Worm (Caenorhabditis elegans): Measurements from ENCODE around the gene lipl-5.
A peak's percentile ranks its signal among the peaks of the same experiment; 100 is the strongest.

Gene lipl-5

ce11 chrV:343546-343945 is 42.0 kb upstream of the lipl-5 start:
- no peak for TF ChIP-seq ceh-28 (tag; optimal IDR thresholded peaks at IDR 0.05)

ce11 chrV:346005-346404 is 39.5 kb upstream of the lipl-5 start:
- TF ChIP-seq nhr-25 (tag; optimal IDR thresholded peaks at IDR 0.05) (no peak), lin-39 (tag; optimal IDR thresholded peaks at IDR 0.05) (no peak), elt-1 (tag; optimal IDR thresholded peaks at IDR 0.05) (no peak), ceh-28 (tag; optimal IDR thresholded peaks at IDR 0.05) (no peak), nhr-12 (tag; optimal IDR thresholded peaks at IDR 0.05) (no peak)

ce11 chrV:347561-348345 is 37.8 kb upstream of the lipl-5 start:
- no peak for TF ChIP-seq tbx-2 (tag; optimal IDR thresholded peaks at IDR 0.05)
- TF ChIP-seq aly-2 (tag; optimal IDR thresholded peaks at IDR 0.05) = no peak
- no peak for TF ChIP-seq nhr-77 (tag; optimal IDR thresholded peaks at IDR 0.05)
- no peak for TF ChIP-seq ceh-9 (tag; optimal IDR thresholded peaks at IDR 0.05)
- TF ChIP-seq pqm-1 (tag; optimal IDR thresholded peaks at IDR 0.05) = no peak
- no peak for TF ChIP-seq ZK546.5 (tag; optimal IDR thresholded peaks at IDR 0.05)
- no peak for TF ChIP-seq fkh-10 (GFP tag; optimal IDR thresholded peaks at IDR 0.05)
- TF ChIP-seq eor-1 (tag; optimal IDR thresholded peaks at IDR 0.05) = no peak

- peak; percentile 78 for TF ChIP-seq snpc-4 (tag; optimal IDR thresholded peaks at IDR 0.05)
- TF ChIP-seq fos-1 (tag; optimal IDR thresholded peaks at IDR 0.05) = no peak
- no peak for TF ChIP-seq tbx-2 (tag; optimal IDR thresholded peaks at IDR 0.05)
- TF ChIP-seq R02D3.7 (tag; optimal IDR thresholded peaks at IDR 0.05) = peak; percentile 38
- no peak for TF ChIP-seq unc-39 (tag; optimal IDR thresholded peaks at IDR 0.05)
- TF ChIP-seq eor-1 (tag; optimal IDR thresholded peaks at IDR 0.05) = no peak
- TF ChIP-seq jun-1 (tag; optimal IDR thresholded peaks at IDR 0.05) = peak; percentile 42
- no peak for TF ChIP-seq elt-1 (tag; optimal IDR thresholded peaks at IDR 0.05)
- TF ChIP-seq fkh-10 (GFP tag; optimal IDR thresholded peaks at IDR 0.05) = no peak
- TF ChIP-seq zag-1 (tag; optimal IDR thresholded peaks at IDR 0.05) = no peak
- no peak for TF ChIP-seq ceh-16 (tag; optimal IDR thresholded peaks at IDR 0.05)
- no peak for TF ChIP-seq elt-3 (tag; optimal IDR thresholded peaks at IDR 0.05)
- no peak for TF ChIP-seq egl-5 (tag; optimal IDR thresholded peaks at IDR 0.05)
- no peak for TF ChIP-seq nhr-67 (tag; optimal IDR thresholded peaks at IDR 0.05)
- no peak for TF ChIP-seq nhr-28 (tag; optimal IDR thresholded peaks at IDR 0.05)
- peak; percentile 74 for TF ChIP-seq lin-39 (tag; optimal IDR thresholded peaks at IDR 0.05)
- TF ChIP-seq nhr-11 (tag; optimal IDR thresholded peaks at IDR 0.05) = no peak
- no peak for TF ChIP-seq nhr-237 (tag; optimal IDR thresholded peaks at IDR 0.05)
- TF ChIP-seq ceh-82 (tag; optimal IDR thresholded peaks at IDR 0.05) = no peak
- no peak for TF ChIP-seq nhr-76 (tag; optimal IDR thresholded peaks at IDR 0.05)
- no peak for TF ChIP-seq ztf-11 (tag; optimal IDR thresholded peaks at IDR 0.05)
- peak; percentile 75 for TF ChIP-seq nfya-1 (tag; optimal IDR thresholded peaks at IDR 0.05; ENCODE audit: insufficient read depth)
- TF ChIP-seq ZK546.5 (tag; optimal IDR thresholded peaks at IDR 0.05) = no peak
- TF ChIP-seq sea-2 (GFP tag; optimal IDR thresholded peaks at IDR 0.05) = no peak
- no peak for TF ChIP-seq unc-62 (GFP tag; optimal IDR thresholded peaks at IDR 0.05)
- peak; percentile 78 for TF ChIP-seq mdl-1 (tag; optimal IDR thresholded peaks at IDR 0.05)
- no peak for TF ChIP-seq egl-27 (tag; optimal IDR thresholded peaks at IDR 0.05)
- TF ChIP-seq elt-2 (tag; optimal IDR thresholded peaks at IDR 0.05) = peak; percentile 59
- TF ChIP-seq aly-2 (tag; optimal IDR thresholded peaks at IDR 0.05) = no peak
- TF ChIP-seq nhr-77 (tag; optimal IDR thresholded peaks at IDR 0.05) = no peak
- TF ChIP-seq ama-1 (optimal IDR thresholded peaks at IDR 0.05) = peak; percentile 70
- peak; percentile 40 for TF ChIP-seq ztf-4 (tag; optimal IDR thresholded peaks at IDR 0.05)
- no peak for TF ChIP-seq skn-1 (tag; optimal IDR thresholded peaks at IDR 0.05)
- peak; percentile 77 for TF ChIP-seq nhr-23 (tag; optimal IDR thresholded peaks at IDR 0.05)
- TF ChIP-seq lin-15B (tag; optimal IDR thresholded peaks at IDR 0.05) = peak; percentile 80
- peak; percentile 86 for TF ChIP-seq nhr-25 (tag; optimal IDR thresholded peaks at IDR 0.05)
- no peak for TF ChIP-seq ceh-9 (tag; optimal IDR thresholded peaks at IDR 0.05)
- TF ChIP-seq daf-12 (tag; optimal IDR thresholded peaks at IDR 0.05) = no peak
- no peak for TF ChIP-seq nhr-12 (tag; optimal IDR thresholded peaks at IDR 0.05)
- TF ChIP-seq fkh-2 (tag; optimal IDR thresholded peaks at IDR 0.05) = no peak
- TF ChIP-seq nhr-43 (tag; optimal IDR thresholded peaks at IDR 0.05; ENCODE audit: poor library complexity, severe bottlenecking) = no peak
- peak; percentile 4 for TF ChIP-seq pqm-1 (tag; optimal IDR thresholded peaks at IDR 0.05)
- peak; percentile 59 for TF ChIP-seq ceh-28 (tag; optimal IDR thresholded peaks at IDR 0.05)
- TF ChIP-seq mml-1 (tag; optimal IDR thresholded peaks at IDR 0.05) = peak; percentile 46
- peak; percentile 76 for TF ChIP-seq hmg-11 (tag; optimal IDR thresholded peaks at IDR 0.05)
- TF ChIP-seq pha-4 (tag; optimal IDR thresholded peaks at IDR 0.05) = peak; percentile 89
These were observed 36.5 kb upstream of the lipl-5 start, which contains the start of gene atg-9 for ce11 chrV:349054-349453. atg-9 (plus strand) TSS chrV:349385.

Measured in whole organism, L3 larva.